Fruit fly (Drosophila melanogaster) whole organism, pupa: Measurements from ENCODE around the gene CG9920.
A peak's percentile ranks its signal among the peaks of the same experiment; 100 is the strongest.

ENCODE experiments used
- CG10348 ChIP-seq: fragments of 200-800 bp; sonication (Bioruptor generic); IDR thresholded peaks from 2 replicates; pipeline ENCODE4 v1.3.6; 2022; ENCODE audit warnings: missing biosample characterization, missing genetic modification characterization
- CG12605 ChIP-seq: fragments of 200-800 bp; sonication (Bioruptor generic); IDR thresholded peaks from 2 replicates; pipeline ENCODE4 v1.3.6; 2022; ENCODE audit warnings: missing biosample characterization, missing genetic modification characterization
- CG13204 ChIP-seq: fragments of 200-800 bp; sonication (Bioruptor generic); optimal IDR thresholded peaks from 2 replicates; lab custom pipeline; 2018; ENCODE audit warnings: missing biosample characterization, mild to moderate bottlenecking, missing genetic modification characterization, moderate library complexity
- CG14655 ChIP-seq: fragments of 200-800 bp; sonication (Bioruptor generic); optimal IDR thresholded peaks from 3 replicates; lab custom pipeline; 2017; ENCODE audit warnings: mild to moderate bottlenecking, missing biosample characterization, missing genetic modification reagents, missing genetic modification characterization
- CG15710 ChIP-seq: fragments of 200-800 bp; sonication (Bioruptor generic); optimal IDR thresholded peaks from 2 replicates; lab custom pipeline; 2018; ENCODE audit warnings: missing biosample characterization, mild to moderate bottlenecking, missing genetic modification characterization, moderate library complexity
- CG17806 ChIP-seq: fragments of 200-800 bp; sonication (Bioruptor generic); optimal IDR thresholded peaks from 2 replicates; lab custom pipeline; 2018; ENCODE audit warnings: missing biosample characterization, mild to moderate bottlenecking, missing genetic modification characterization, moderate library complexity
- CG32121 ChIP-seq: fragments of 200-800 bp; sonication (Bioruptor generic); IDR thresholded peaks from 2 replicates; pipeline ENCODE4 v1.3.6; 2022; ENCODE audit warnings: missing biosample characterization, missing genetic modification characterization
- CG34367 ChIP-seq: fragments of 200-800 bp; sonication (Bioruptor generic); optimal IDR thresholded peaks from 2 replicates; lab custom pipeline; 2018; ENCODE audit warnings: missing biosample characterization, mild to moderate bottlenecking, missing genetic modification characterization
- CG4496 ChIP-seq: fragments of 200-800 bp; sonication (Bioruptor generic); IDR thresholded peaks from 3 replicates; pipeline ENCODE4 v1.3.6; 2022; ENCODE audit warnings: missing biosample characterization, missing genetic modification characterization
- CG8159 ChIP-seq: fragments of 200-800 bp; sonication (Bioruptor generic); optimal IDR thresholded peaks from 3 replicates; lab custom pipeline; 2018; ENCODE audit warnings: missing biosample characterization, mild to moderate bottlenecking, missing genetic modification characterization, moderate library complexity
- CG8301 ChIP-seq: fragments of 200-800 bp; sonication (Bioruptor generic); optimal IDR thresholded peaks from 2 replicates; lab custom pipeline; 2018; ENCODE audit warnings: missing biosample characterization, mild to moderate bottlenecking, missing genetic modification characterization
- CG9948 ChIP-seq: fragments of 200-800 bp; sonication (Bioruptor generic); optimal IDR thresholded peaks from 2 replicates; lab custom pipeline; 2018; ENCODE audit warnings: missing biosample characterization, mild to moderate bottlenecking, missing genetic modification characterization, moderate library complexity
- D1 ChIP-seq: fragments of 200-800 bp; sonication (Bioruptor generic); optimal IDR thresholded peaks from 2 replicates; lab custom pipeline; 2018; ENCODE audit warnings: missing biosample characterization, mild to moderate bottlenecking, missing genetic modification characterization, moderate library complexity
- EcR ChIP-seq: fragments of 200-800 bp; sonication (Bioruptor generic); optimal IDR thresholded peaks from 3 replicates; lab custom pipeline; 2019; ENCODE audit warnings: missing biosample characterization, missing genetic modification characterization, mild to moderate bottlenecking, moderate library complexity, missing genetic modification reagents
- Ets98B ChIP-seq: fragments of 200-800 bp; sonication (Bioruptor generic); IDR thresholded peaks from 2 replicates; pipeline ENCODE4 v1.3.6; 2022; ENCODE audit warnings: missing biosample characterization, missing genetic modification characterization
- Pif1A ChIP-seq: fragments of 200-800 bp; sonication (Bioruptor generic); optimal IDR thresholded peaks from 3 replicates; lab custom pipeline; 2016; ENCODE audit warnings: missing biosample characterization, missing genetic modification characterization
- Pif1B ChIP-seq: fragments of 200-800 bp; sonication (Bioruptor generic); optimal IDR thresholded peaks from 3 replicates; lab custom pipeline; 2016; ENCODE audit warnings: missing biosample characterization, missing genetic modification characterization
- Snoo ChIP-seq: fragments of 200-800 bp; sonication (Bioruptor generic); optimal IDR thresholded peaks from 3 replicates; lab custom pipeline; 2017; ENCODE audit warnings: missing biosample characterization, mild to moderate bottlenecking, missing genetic modification characterization, inconsistent platforms
- fd96Ca ChIP-seq: fragments of 200-800 bp; sonication (Bioruptor generic); IDR thresholded peaks from 3 replicates; pipeline ENCODE4 v1.3.6; 2022; ENCODE audit warnings: missing biosample characterization, missing genetic modification characterization
- gl ChIP-seq: fragments of 200-800 bp; sonication (Bioruptor generic); optimal IDR thresholded peaks from 2 replicates; lab custom pipeline; 2018; ENCODE audit warnings: missing biosample characterization, mild to moderate bottlenecking, missing genetic modification characterization
- rn ChIP-seq: fragments of 200-800 bp; sonication (Bioruptor generic); IDR thresholded peaks from 2 replicates; pipeline ENCODE4 v1.3.6; 2022; ENCODE audit warnings: missing biosample characterization, missing genetic modification characterization

Gene CG9920

DNA sequence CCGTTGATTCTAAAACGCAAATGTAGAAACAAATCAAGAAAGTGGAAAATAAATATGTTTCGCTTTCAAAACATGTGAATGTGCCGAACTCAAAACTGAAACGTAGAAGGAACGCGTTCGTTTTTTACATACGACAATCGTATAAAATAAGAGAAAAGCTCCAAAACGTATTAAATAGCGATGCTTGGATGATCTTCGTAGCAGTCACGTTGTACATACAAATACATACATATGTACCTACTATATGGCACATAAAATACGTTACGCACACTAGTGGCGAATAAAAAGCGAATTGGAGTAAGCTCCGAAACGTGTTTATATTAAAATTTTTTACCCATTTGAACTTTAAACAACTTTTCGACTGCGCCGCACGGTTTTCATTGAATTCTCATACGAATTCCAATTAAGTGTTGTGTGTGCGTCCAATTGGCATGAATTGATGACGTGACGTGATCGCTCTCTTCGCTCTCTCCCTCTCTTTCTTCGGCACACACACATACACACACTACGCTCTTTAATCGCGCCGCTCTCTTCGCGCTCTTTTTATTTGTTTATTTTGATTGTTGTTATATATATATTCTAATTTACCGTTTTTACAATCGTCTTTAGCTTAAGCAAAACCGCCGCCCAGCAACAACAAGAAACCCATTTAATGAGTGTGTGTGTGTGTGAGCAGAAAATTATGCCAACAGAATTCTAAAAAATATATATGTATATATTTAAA lies 40.6 kb downstream of the CG9920 start:
- peak; percentile 57 for TF ChIP-seq Pif1B (GFP tag; lab: Kevin White, UChicago)
- 0 out of 2 replicates have a peak, but pooled peaks have one; percentile 28 for TF ChIP-seq CG12605 (GFP tag; lab: Robert Waterston, UW)
- TF ChIP-seq CG9948 (tag; lab: Kevin White, UChicago), result no peak
- TF ChIP-seq CG4496, result no peak
- no peak for TF ChIP-seq CG17806
- TF ChIP-seq CG8159 (tag; lab: Kevin White, UChicago), result no peak
- TF ChIP-seq CG15710 (tag; lab: Kevin White, UChicago), result no peak
- no peak for TF ChIP-seq CG32121 (GFP tag; lab: Robert Waterston, UW)
- TF ChIP-seq fd96Ca (GFP tag; lab: Robert Waterston, UW), result no peak

DNA sequence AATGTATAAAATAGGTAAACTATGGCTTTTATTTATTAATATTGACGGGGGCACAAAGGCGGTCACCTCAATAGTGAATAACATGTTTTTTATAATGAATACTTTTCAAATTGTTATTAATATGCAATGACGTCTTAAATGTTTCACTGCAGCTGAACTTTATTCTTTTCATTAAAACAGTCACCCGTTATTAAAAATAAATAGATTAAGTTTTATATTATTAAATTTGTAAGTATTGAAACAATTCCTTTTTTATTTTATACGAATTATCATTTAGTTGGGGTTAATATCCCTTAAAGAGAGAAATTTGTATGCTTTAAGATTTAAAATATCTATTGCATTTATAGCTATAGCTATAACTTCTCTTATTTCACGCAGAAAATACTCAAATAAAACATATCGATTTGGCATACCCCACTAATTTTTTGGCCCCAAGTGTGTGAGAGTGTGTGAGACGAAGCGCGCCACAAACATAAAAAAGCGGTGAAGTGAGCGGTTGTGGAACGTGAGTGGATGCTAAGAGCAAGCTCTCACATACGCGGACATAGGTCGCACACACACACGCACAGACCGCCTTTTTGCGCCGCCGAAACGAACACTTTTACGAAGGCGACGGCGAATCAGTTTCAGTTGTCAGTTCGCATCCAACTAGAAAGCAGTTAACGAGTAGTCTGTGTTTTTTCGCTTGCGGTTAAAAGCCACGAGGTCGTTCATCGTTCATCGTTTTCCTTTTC lies 41.4 kb downstream of the CG9920 start, which contains the start of gene foxo:
Gene foxo (plus strand): TSS at position 626 of the 734 bp plus-strand sequence.
- TF ChIP-seq Ets98B (GFP tag; lab: Robert Waterston, UW), result peak; percentile 43
- peak; percentile 70 for TF ChIP-seq CG14655 (GFP tag; lab: Kevin White, UChicago)
- peak; percentile 66 for TF ChIP-seq CG8301 (tag; lab: Kevin White, UChicago)
- peak; percentile 54 for TF ChIP-seq Pif1A
- peak; percentile 39 for TF ChIP-seq CG13204
- TF ChIP-seq EcR (GFP tag; lab: Kevin White, UChicago), result peak; percentile 43
- no peak for TF ChIP-seq CG10348 (GFP tag; lab: Robert Waterston, UW)
- no peak for TF ChIP-seq gl (tag; lab: Kevin White, UChicago)
- TF ChIP-seq Pif1B (GFP tag; lab: Kevin White, UChicago), result peak; percentile 43
- TF ChIP-seq CG8159 (tag; lab: Kevin White, UChicago), result peak; percentile 76
- TF ChIP-seq CG9948 (tag; lab: Kevin White, UChicago), result peak; percentile 66
- TF ChIP-seq D1 (tag; lab: Kevin White, UChicago), result peak; percentile 69
- peak; percentile 62; the same call in 1 of the 2 replicates for TF ChIP-seq CG12605 (GFP tag; lab: Robert Waterston, UW)
- TF ChIP-seq CG17806, result peak; percentile 66
- TF ChIP-seq rn (GFP tag; lab: Robert Waterston, UW), result no peak
- peak; percentile 70; the same call in 1 of the 3 replicates for TF ChIP-seq CG4496
- no peak; the same call in 1 of the 3 replicates for TF ChIP-seq fd96Ca (GFP tag; lab: Robert Waterston, UW)
- TF ChIP-seq CG34367, result peak; percentile 47
- peak; percentile 60; the same call in 1 of the 2 replicates for TF ChIP-seq CG32121 (GFP tag; lab: Robert Waterston, UW)
- peak; percentile 74 for TF ChIP-seq CG15710 (tag; lab: Kevin White, UChicago)
- peak; percentile 59 for TF ChIP-seq Snoo (tag; lab: Kevin White, UChicago)

DNA sequence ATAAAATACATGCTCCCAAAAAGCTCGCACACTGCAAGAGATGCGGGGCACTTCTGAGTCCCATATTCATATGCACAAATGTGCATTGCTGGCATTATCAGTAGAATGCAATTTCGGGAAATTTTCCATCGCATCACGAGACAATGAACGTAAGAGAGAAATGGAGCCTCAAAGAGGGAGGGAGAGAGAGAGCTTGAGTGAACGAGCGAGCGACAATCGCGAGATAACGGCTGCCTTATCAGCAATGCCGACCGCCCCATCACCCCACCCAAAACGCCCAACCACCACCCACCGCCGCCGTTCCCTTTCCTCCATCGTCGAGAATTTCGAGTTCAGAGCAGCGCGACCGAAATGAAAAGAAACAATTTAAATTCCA lies 41.9 kb downstream of the CG9920 start:
- TF ChIP-seq CG12605 (GFP tag; lab: Robert Waterston, UW), result peak; percentile 34
- TF ChIP-seq fd96Ca (GFP tag; lab: Robert Waterston, UW), result peak; percentile 71; the same call in 1 of the 3 replicates
- peak; percentile 37; the same call in 1 of the 2 replicates for TF ChIP-seq Ets98B (GFP tag; lab: Robert Waterston, UW)
- TF ChIP-seq EcR (GFP tag; lab: Kevin White, UChicago), result peak; percentile 63
- 0 out of 2 replicates have a peak, but pooled peaks have one; percentile 43 for TF ChIP-seq CG32121 (GFP tag; lab: Robert Waterston, UW)
- no peak for TF ChIP-seq CG13204
- no peak for TF ChIP-seq CG4496

DNA sequence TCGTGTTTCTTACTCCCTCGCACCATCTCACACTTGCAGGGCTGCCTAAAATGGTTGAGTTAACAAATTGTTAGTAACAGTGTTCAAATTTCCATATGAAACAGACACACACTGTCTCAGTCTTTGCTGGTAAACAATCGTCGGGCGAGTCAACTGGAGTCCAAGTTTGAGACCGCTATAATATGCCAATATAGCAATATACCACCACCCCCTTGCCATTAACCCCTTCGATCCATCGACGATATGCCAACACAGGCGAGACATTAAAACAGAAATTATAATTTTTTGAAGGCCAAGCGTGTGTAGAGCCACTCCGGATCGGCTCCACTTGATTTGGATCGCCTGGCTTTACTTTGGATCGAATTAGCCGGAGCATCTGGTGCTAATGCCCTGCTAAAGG lies 43.8 kb downstream of the CG9920 start:
- TF ChIP-seq Pif1A (no peak), CG12605 (GFP tag; lab: Robert Waterston, UW) (no peak), CG17806 (no peak), Pif1B (GFP tag; lab: Kevin White, UChicago) (no peak), CG4496 (no peak), CG8159 (tag; lab: Kevin White, UChicago) (no peak), EcR (GFP tag; lab: Kevin White, UChicago) (no peak), CG9948 (tag; lab: Kevin White, UChicago) (no peak), Ets98B (GFP tag; lab: Robert Waterston, UW) (no peak), CG15710 (tag; lab: Kevin White, UChicago) (no peak), D1 (tag; lab: Kevin White, UChicago) (no peak), gl (tag; lab: Kevin White, UChicago) (no peak), CG10348 (GFP tag; lab: Robert Waterston, UW) (no peak), CG14655 (GFP tag; lab: Kevin White, UChicago) (no peak), rn (GFP tag; lab: Robert Waterston, UW) (no peak), CG32121 (GFP tag; lab: Robert Waterston, UW) (no peak)

DNA sequence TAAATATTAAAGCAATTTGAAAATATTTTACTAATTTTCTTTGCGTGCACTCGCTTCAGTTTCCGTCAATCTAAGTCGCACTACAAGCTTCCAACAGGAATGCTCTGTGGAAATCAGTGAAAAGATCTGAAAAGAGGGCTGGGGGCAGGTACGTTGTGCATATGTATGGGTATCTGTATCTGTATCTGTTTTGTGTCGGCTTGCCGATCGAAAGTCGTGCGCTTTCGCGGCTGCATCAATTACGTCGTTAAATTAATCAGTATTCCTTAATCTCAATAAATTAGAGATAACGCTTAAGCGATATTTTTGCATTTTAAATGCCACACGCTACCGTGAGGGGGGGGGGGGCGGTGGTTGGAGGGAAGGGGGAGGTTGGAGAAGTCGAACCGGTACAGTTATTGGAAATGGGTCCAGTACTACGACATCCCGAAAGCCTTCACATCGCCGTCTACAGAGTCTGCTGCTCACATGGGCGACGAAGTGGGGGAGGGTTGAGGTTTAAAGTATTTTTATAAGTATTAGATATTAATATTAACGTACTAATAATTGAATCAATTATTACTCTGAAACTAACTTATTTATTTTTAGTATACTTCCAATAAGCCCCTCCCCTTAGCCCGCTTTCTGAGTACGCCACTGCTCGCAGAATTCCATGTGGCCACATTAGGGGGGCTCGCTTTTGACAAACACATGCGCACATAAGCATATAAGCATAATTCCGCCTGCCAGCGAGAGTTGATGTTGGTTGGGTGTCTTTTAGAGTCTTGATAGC lies 44.7 kb downstream of the CG9920 start:
- TF ChIP-seq CG4496 (peak; percentile 98), D1 (tag; lab: Kevin White, UChicago) (peak; percentile 76), gl (tag; lab: Kevin White, UChicago) (peak; percentile 77), Snoo (tag; lab: Kevin White, UChicago) (peak; percentile 92), CG34367 (peak; percentile 89), CG15710 (tag; lab: Kevin White, UChicago) (peak; percentile 96), rn (GFP tag; lab: Robert Waterston, UW) (peak; percentile 94), CG17806 (peak; percentile 93), CG14655 (GFP tag; lab: Kevin White, UChicago) (peak; percentile 94), CG8301 (tag; lab: Kevin White, UChicago) (peak; percentile 94), CG12605 (GFP tag; lab: Robert Waterston, UW) (peak; percentile 94), Pif1A (peak; percentile 86), Ets98B (GFP tag; lab: Robert Waterston, UW) (peak; percentile 97), EcR (GFP tag; lab: Kevin White, UChicago) (peak; percentile 63), CG10348 (GFP tag; lab: Robert Waterston, UW) (peak; percentile 83), CG32121 (GFP tag; lab: Robert Waterston, UW) (peak; percentile 98), CG9948 (tag; lab: Kevin White, UChicago) (peak; percentile 93), Pif1B (GFP tag; lab: Kevin White, UChicago) (peak; percentile 89), CG13204 (peak; percentile 91), CG8159 (tag; lab: Kevin White, UChicago) (peak; percentile 94), fd96Ca (GFP tag; lab: Robert Waterston, UW) (peak; percentile 98)
